Worm (Caenorhabditis elegans) whole organism, L2 larva: ENCODE data around the gene C04B4.2.

ENCODE experiments used
- C34F6.9 ChIP-seq: fragments of 150-350 bp; optimal IDR thresholded peaks from 2 replicates; lab custom pipeline; 2014; ENCODE audit warnings: missing biosample characterization, missing genetic modification characterization
- R02D3.7 ChIP-seq: fragments of 150-350 bp; optimal IDR thresholded peaks from 2 replicates; lab custom pipeline; 2014; ENCODE audit warnings: missing biosample characterization, missing genetic modification characterization
- Y55F3AM.14 ChIP-seq: fragments of 200-800 bp; sonication (Bioruptor generic); optimal IDR thresholded peaks from 2 replicates; lab custom pipeline; 2018; ENCODE audit warnings: mild to moderate bottlenecking, missing genetic modification characterization, missing compliant biosample characterization
- alr-1 ChIP-seq: fragments of 150-350 bp; optimal IDR thresholded peaks from 2 replicates; lab custom pipeline; 2014; ENCODE audit warnings: missing biosample characterization, missing genetic modification characterization
- aly-2 ChIP-seq: fragments of 150-350 bp; optimal IDR thresholded peaks from 2 replicates; lab custom pipeline; 2014; ENCODE audit warnings: missing biosample characterization, missing genetic modification characterization
- blmp-1 ChIP-seq: sonication (generic microtip); optimal IDR thresholded peaks from 2 replicates; lab custom pipeline; 2017; ENCODE audit warnings: missing genetic modification characterization, mild to moderate bottlenecking, missing compliant biosample characterization, antibody characterized with exemption, moderate library complexity; ENCODE audit not compliant: insufficient read depth
- ceh-82 ChIP-seq: fragments of 150-350 bp; optimal IDR thresholded peaks from 2 replicates; lab custom pipeline; 2014; ENCODE audit warnings: missing biosample characterization, missing genetic modification characterization
- crh-2 ChIP-seq: sonication (generic microtip); optimal IDR thresholded peaks from 2 replicates; lab custom pipeline; 2017; ENCODE audit warnings: missing biosample characterization, missing genetic modification characterization
- dmd-4 ChIP-seq: sonication (generic microtip); optimal IDR thresholded peaks from 2 replicates; lab custom pipeline; 2017; ENCODE audit warnings: missing biosample characterization, missing genetic modification characterization
- egl-27 ChIP-seq: sonication (generic microtip); optimal IDR thresholded peaks from 3 replicates; lab custom pipeline; 2017; ENCODE audit warnings: missing biosample characterization, missing genetic modification reagents, missing genetic modification characterization
- elt-1 ChIP-seq: fragments of 150-350 bp; optimal IDR thresholded peaks from 2 replicates; lab custom pipeline; 2014; ENCODE audit warnings: missing biosample characterization, missing genetic modification characterization
- elt-3 ChIP-seq: sonication (generic microtip); optimal IDR thresholded peaks from 2 replicates; lab custom pipeline; 2017; ENCODE audit warnings: missing biosample characterization, missing genetic modification characterization
- fos-1 ChIP-seq: fragments of 150-350 bp; optimal IDR thresholded peaks from 2 replicates; lab custom pipeline; 2014; ENCODE audit warnings: missing biosample characterization, missing genetic modification characterization
- gmeb-1 ChIP-seq: fragments of 150-350 bp; optimal IDR thresholded peaks from 2 replicates; lab custom pipeline; 2014; ENCODE audit warnings: missing biosample characterization, missing genetic modification characterization
- lin-11 ChIP-seq: fragments of 150-350 bp; sonication (generic microtip); optimal IDR thresholded peaks from 2 replicates; lab custom pipeline; 2014; ENCODE audit warnings: missing biosample characterization, missing genetic modification characterization, inconsistent platforms, mixed read lengths
- lin-39 ChIP-seq: fragments of 150-350 bp; optimal IDR thresholded peaks from 2 replicates; lab custom pipeline; 2014; ENCODE audit warnings: missing biosample characterization, missing genetic modification reagents, missing genetic modification characterization
- lsy-2 ChIP-seq, 2 experiments: fragments of 150-350 bp in 1 of 2; sonication (generic microtip) in 1 of 2; optimal IDR thresholded peaks; 2 replicates each; lab custom pipeline; 2014 to 2017; ENCODE audit warnings: missing biosample characterization in 2 of 2, missing genetic modification characterization in 2 of 2
- mab-5 ChIP-seq: fragments of 150-350 bp; optimal IDR thresholded peaks from 2 replicates; lab custom pipeline; 2014; ENCODE audit warnings: missing biosample characterization, missing genetic modification characterization
- mdl-1 ChIP-seq, 2 experiments: fragments of 150-350 bp in 1 of 2; sonication (generic microtip) in 1 of 2; optimal IDR thresholded peaks; 2 replicates each; lab custom pipeline; 2017; ENCODE audit warnings: missing biosample characterization in 2 of 2, missing genetic modification characterization in 2 of 2
- nhr-11 ChIP-seq: fragments of 150-350 bp; optimal IDR thresholded peaks from 2 replicates; lab custom pipeline; 2014; ENCODE audit warnings: missing biosample characterization, missing genetic modification characterization
- nhr-129 ChIP-seq: fragments of 150-350 bp; optimal IDR thresholded peaks from 2 replicates; lab custom pipeline; 2014; ENCODE audit warnings: missing biosample characterization, missing genetic modification characterization
- nhr-21 ChIP-seq: fragments of 150-350 bp; optimal IDR thresholded peaks from 2 replicates; lab custom pipeline; 2014; ENCODE audit warnings: missing biosample characterization, missing genetic modification characterization
- nhr-23 ChIP-seq: fragments of 150-350 bp; optimal IDR thresholded peaks from 2 replicates; lab custom pipeline; 2014; ENCODE audit warnings: missing biosample characterization, missing genetic modification reagents, missing genetic modification characterization
- nhr-237 ChIP-seq: fragments of 150-350 bp; optimal IDR thresholded peaks from 2 replicates; lab custom pipeline; 2014; ENCODE audit warnings: missing biosample characterization, missing genetic modification characterization
- nhr-25 ChIP-seq: fragments of 150-350 bp; sonication (generic microtip); optimal IDR thresholded peaks from 3 replicates; lab custom pipeline; 2014; ENCODE audit warnings: missing biosample characterization, missing genetic modification characterization
- peb-1 ChIP-seq: fragments of 150-350 bp; optimal IDR thresholded peaks from 2 replicates; lab custom pipeline; 2014; ENCODE audit warnings: missing biosample characterization, missing genetic modification characterization
- sem-4 ChIP-seq: fragments of 150-350 bp; optimal IDR thresholded peaks from 2 replicates; lab custom pipeline; 2014; ENCODE audit warnings: missing biosample characterization, missing genetic modification reagents, missing genetic modification characterization
- skn-1 ChIP-seq: sonication (generic microtip); optimal IDR thresholded peaks from 2 replicates; lab custom pipeline; 2017; ENCODE audit warnings: missing biosample characterization, missing genetic modification characterization
- sma-3 ChIP-seq: sonication (generic microtip); optimal IDR thresholded peaks from 2 replicates; lab custom pipeline; 2016; ENCODE audit warnings: missing genetic modification reagents, missing genetic modification characterization, missing compliant biosample characterization
- sma-9 ChIP-seq, 2 experiments: fragments of 150-350 bp in 1 of 2; sonication (generic microtip) in 1 of 2; optimal IDR thresholded peaks; 2 replicates each; lab custom pipeline; 2014 to 2016; ENCODE audit warnings: missing genetic modification characterization in 2 of 2, mild to moderate bottlenecking in 1 of 2, missing biosample characterization in 1 of 2, missing compliant biosample characterization in 1 of 2, missing genetic modification reagents in 1 of 2, moderate library complexity in 1 of 2
- unc-39 ChIP-seq: fragments of 150-350 bp; optimal IDR thresholded peaks from 2 replicates; lab custom pipeline; 2014; ENCODE audit warnings: missing biosample characterization, missing genetic modification characterization
- unc-55 ChIP-seq: fragments of 150-350 bp; sonication (generic microtip); optimal IDR thresholded peaks from 3 replicates; lab custom pipeline; 2014; ENCODE audit warnings: missing biosample characterization, missing genetic modification reagents, missing genetic modification characterization
- zag-1 ChIP-seq: fragments of 150-350 bp; optimal IDR thresholded peaks from 2 replicates; lab custom pipeline; 2014; ENCODE audit warnings: missing biosample characterization, missing genetic modification characterization
- ztf-1 ChIP-seq: fragments of 200-800 bp; sonication (Bioruptor generic); conservative IDR thresholded peaks from 2 replicates; pipeline ENCODE4 v1.3.6; 2022; ENCODE audit warnings: missing genetic modification characterization, missing compliant biosample characterization
- ztf-11 ChIP-seq: sonication (generic microtip); optimal IDR thresholded peaks from 2 replicates; lab custom pipeline; 2017; ENCODE audit warnings: missing biosample characterization, missing genetic modification characterization
- ztf-4 ChIP-seq: fragments of 150-350 bp; optimal IDR thresholded peaks from 2 replicates; lab custom pipeline; 2014; ENCODE audit warnings: missing biosample characterization, missing genetic modification characterization

C04B4.2 gene

ce11 chrX:12248140-12248539 lies 34.9 kb upstream of the C04B4.2 start:
- TF ChIP-seq lin-11 (tag; lab: Kevin White, UChicago) (no peak), alr-1 (tag; lab: Kevin White, UChicago) (no peak), unc-39 (tag; lab: Kevin White, UChicago) (no peak), nhr-23 (tag; lab: Kevin White, UChicago) (no peak), ztf-11 (tag; lab: Kevin White, UChicago) (no peak), sem-4 (tag; lab: Kevin White, UChicago) (no peak), gmeb-1 (tag; lab: Kevin White, UChicago) (no peak), sma-9 (GFP tag; optimal IDR thresholded peaks at IDR 0.05; lab: Kevin White, UChicago) (no peak), sma-9 (tag; optimal IDR thresholded peaks at IDR 0.05; lab: Kevin White, UChicago) (no peak), nhr-237 (tag; lab: Kevin White, UChicago) (no peak), nhr-21 (tag; lab: Kevin White, UChicago) (no peak), ceh-82 (no peak), peb-1 (tag; lab: Kevin White, UChicago) (no peak), lin-39 (tag; lab: Kevin White, UChicago) (no peak), skn-1 (no peak), nhr-129 (no peak), mab-5 (tag; lab: Kevin White, UChicago) (no peak), elt-3 (tag; lab: Kevin White, UChicago) (no peak), crh-2 (tag; lab: Kevin White, UChicago) (no peak)
- TF ChIP-seq, all 48 proteins: peak for 0

ce11 chrX:12252189-12252588 lies 30.9 kb upstream of the C04B4.2 start:
- TF ChIP-seq unc-55 (GFP tag; lab: Kevin White, UChicago) (no peak), alr-1 (tag; lab: Kevin White, UChicago) (no peak)

DNA sequence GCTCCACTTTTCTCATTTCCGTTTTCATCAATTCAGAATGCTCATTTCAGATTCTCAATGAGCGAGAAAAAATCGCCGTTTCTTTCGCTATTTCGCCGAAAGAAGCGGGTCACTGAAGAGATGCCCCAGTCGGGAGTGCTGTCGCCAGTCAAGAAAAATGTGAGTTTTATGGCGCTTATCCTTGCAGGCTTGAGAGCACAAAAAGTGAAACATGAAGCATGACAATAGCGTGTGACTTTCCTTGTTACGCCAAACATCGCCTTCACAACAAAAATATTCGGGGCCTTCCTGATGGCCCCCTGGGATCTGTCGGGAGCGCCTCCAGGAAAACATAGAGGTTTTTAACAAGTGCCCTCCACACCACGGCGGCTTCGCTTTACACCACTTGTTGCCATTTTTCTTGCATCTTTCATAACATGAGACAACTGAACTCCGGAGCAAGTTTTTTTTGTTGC lies 26.5 kb upstream of the C04B4.2 start, which contains the start of gene E01G6.2:
Gene E01G6.2 (plus strand): TSS at position 51 of the 455 bp plus-strand sequence.
- no peak for TF ChIP-seq fos-1 (tag; lab: Kevin White, UChicago)
- no peak for TF ChIP-seq ceh-82
- no peak for TF ChIP-seq elt-3 (tag; lab: Kevin White, UChicago)
- no peak for TF ChIP-seq ztf-1 (GFP tag; lab: Robert Waterston, UW)
- no peak for TF ChIP-seq nhr-129
- no peak for TF ChIP-seq egl-27 (tag; lab: Kevin White, UChicago)
- TF ChIP-seq Y55F3AM.14 (GFP tag; lab: Kevin White, UChicago): no peak
- no peak for TF ChIP-seq ztf-11 (tag; lab: Kevin White, UChicago)
- no peak for TF ChIP-seq C34F6.9 (tag; lab: Kevin White, UChicago)
- TF ChIP-seq, all 48 proteins: peak for 0

DNA sequence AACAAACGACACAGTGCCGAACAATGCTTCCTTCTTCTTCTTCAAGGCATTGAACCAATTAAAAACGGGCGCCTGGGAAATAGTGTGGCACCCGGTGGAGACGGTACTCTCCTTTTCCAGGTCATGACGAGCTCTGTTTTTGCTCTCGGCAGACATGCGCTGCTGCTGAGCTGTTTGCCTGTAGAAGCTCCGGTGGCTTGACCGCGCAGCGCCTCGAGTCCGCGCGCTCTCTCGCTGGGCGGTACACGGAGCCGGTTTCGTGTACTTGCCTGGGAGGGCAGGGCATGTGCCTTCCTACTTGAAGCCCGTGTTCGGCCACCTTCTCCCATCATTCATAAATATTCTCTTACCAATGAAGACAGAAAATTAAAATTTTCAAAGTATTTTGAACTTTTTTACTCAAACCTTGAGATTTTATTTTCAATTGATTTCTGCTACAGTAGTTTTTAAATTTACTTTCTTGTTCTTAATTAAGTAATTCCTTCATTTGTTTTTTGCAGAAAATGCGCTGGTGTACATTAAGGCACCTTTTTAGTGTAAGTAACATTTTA lies 22.6 kb upstream of the C04B4.2 start, which contains the start of gene E01G6.1:
Gene E01G6.1 (plus strand): TSS at position 501 of the 551 bp plus-strand sequence.
- TF ChIP-seq mdl-1 (tag; optimal IDR thresholded peaks at IDR 0.05; lab: Kevin White, UChicago) (no peak), ceh-82 (no peak), lin-39 (tag; lab: Kevin White, UChicago) (no peak), ztf-11 (tag; lab: Kevin White, UChicago) (no peak), aly-2 (tag; lab: Kevin White, UChicago) (no peak), mab-5 (tag; lab: Kevin White, UChicago) (no peak), ztf-4 (tag; lab: Kevin White, UChicago) (no peak), blmp-1 (tag; lab: Kevin White, UChicago) (no peak), elt-1 (no peak), zag-1 (tag; lab: Kevin White, UChicago) (no peak), nhr-11 (tag; lab: Kevin White, UChicago) (no peak), nhr-237 (tag; lab: Kevin White, UChicago) (no peak), nhr-23 (tag; lab: Kevin White, UChicago) (no peak), nhr-25 (tag; lab: Kevin White, UChicago) (no peak)
- TF ChIP-seq, all 48 proteins: peak for 0

DNA sequence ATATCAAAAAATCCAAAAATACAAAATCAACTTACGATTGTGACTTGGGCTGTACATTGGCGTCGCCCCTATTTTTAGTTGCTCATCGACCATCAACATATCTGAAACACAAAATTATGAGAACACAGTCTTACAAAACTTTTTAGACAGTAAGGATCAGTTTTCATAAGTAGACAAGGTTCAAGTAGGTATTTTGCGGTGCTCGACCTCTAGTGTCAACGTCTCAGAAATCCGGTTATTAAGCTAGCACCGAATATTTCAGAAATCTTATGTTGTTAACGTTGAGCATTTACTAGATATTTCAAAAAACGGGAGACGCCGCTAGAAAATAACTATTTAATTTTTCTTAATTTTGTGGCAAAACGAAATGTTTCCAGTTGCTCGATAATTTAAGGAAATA lies 12.2 kb upstream of the C04B4.2 start, which contains the start of gene otpl-8:
Gene otpl-8 (minus strand): TSS at position 101 of the 400 bp plus-strand sequence.
- no peak for TF ChIP-seq crh-2 (tag; lab: Kevin White, UChicago)
- TF ChIP-seq unc-55 (GFP tag; lab: Kevin White, UChicago): no peak
- no peak for TF ChIP-seq lsy-2 (tag; optimal IDR thresholded peaks at IDR 0.05; lab: Kevin White, UChicago)
- no peak for TF ChIP-seq nhr-21 (tag; lab: Kevin White, UChicago)
- no peak for TF ChIP-seq R02D3.7 (tag; lab: Kevin White, UChicago)
- TF ChIP-seq elt-3 (tag; lab: Kevin White, UChicago): no peak
- TF ChIP-seq sma-3 (GFP tag; lab: Kevin White, UChicago): no peak
- no peak for TF ChIP-seq alr-1 (tag; lab: Kevin White, UChicago)
- no peak for TF ChIP-seq gmeb-1 (tag; lab: Kevin White, UChicago)
- TF ChIP-seq dmd-4 (tag; lab: Kevin White, UChicago): no peak
- no peak for TF ChIP-seq ztf-11 (tag; lab: Kevin White, UChicago)
- no peak for TF ChIP-seq nhr-129
- TF ChIP-seq, all 48 proteins: peak for 0
